Fruit fly (Drosophila melanogaster) whole organism, prepupa: Measurements from ENCODE around the gene CG8064.
A peak's percentile ranks its signal among the peaks of the same experiment; 100 is the strongest.

Source experiments
- Blimp-1 ChIP-seq: fragments of 200-800 bp; sonication (Bioruptor generic); optimal IDR thresholded peaks from 3 replicates; lab custom pipeline; 2017; ENCODE audit warnings: missing biosample characterization, missing genetic modification characterization, mild to moderate bottlenecking, moderate library complexity, missing genetic modification reagents
- CG10631 ChIP-seq: fragments of 200-800 bp; sonication (Bioruptor generic); optimal IDR thresholded peaks from 2 replicates; lab custom pipeline; 2016; ENCODE audit warnings: missing biosample characterization, missing genetic modification characterization
- CG10669 ChIP-seq: fragments of 200-800 bp; sonication (Bioruptor generic); optimal IDR thresholded peaks from 3 replicates; lab custom pipeline; 2018; ENCODE audit warnings: missing biosample characterization, mild to moderate bottlenecking, missing genetic modification characterization, moderate library complexity
- CG11294 ChIP-seq: fragments of 200-800 bp; sonication (Bioruptor generic); IDR thresholded peaks from 2 replicates; pipeline ENCODE4 v1.3.6; 2022; ENCODE audit warnings: missing biosample characterization, missing genetic modification characterization
- CG11902 ChIP-seq: fragments of 200-800 bp; sonication (Bioruptor generic); optimal IDR thresholded peaks from 3 replicates; lab custom pipeline; 2016; ENCODE audit warnings: missing biosample characterization, missing genetic modification characterization
- CG15336 ChIP-seq: fragments of 200-800 bp; sonication (Bioruptor generic); IDR thresholded peaks from 2 replicates; pipeline ENCODE4 v1.3.6; 2022; ENCODE audit warnings: missing biosample characterization, missing genetic modification characterization
- CG1621 ChIP-seq: fragments of 200-800 bp; sonication (Bioruptor generic); optimal IDR thresholded peaks from 3 replicates; lab custom pipeline; 2018; ENCODE audit warnings: missing biosample characterization, mild to moderate bottlenecking, missing genetic modification characterization
- CG3032 ChIP-seq: fragments of 200-800 bp; optimal IDR thresholded peaks from 2 replicates; lab custom pipeline; 2019; ENCODE audit warnings: missing biosample characterization, mild to moderate bottlenecking, missing genetic modification characterization, moderate library complexity
- CG31627 ChIP-seq: fragments of 200-800 bp; sonication (Bioruptor generic); optimal IDR thresholded peaks from 3 replicates; lab custom pipeline; 2016; ENCODE audit warnings: missing biosample characterization, missing genetic modification characterization
- CG34406 ChIP-seq: fragments of 200-800 bp; sonication (Bioruptor generic); optimal IDR thresholded peaks from 3 replicates; lab custom pipeline; 2016; ENCODE audit warnings: missing biosample characterization, missing genetic modification characterization
- CG3919 ChIP-seq: fragments of 200-800 bp; sonication (Bioruptor generic); optimal IDR thresholded peaks from 3 replicates; lab custom pipeline; 2016; ENCODE audit warnings: missing biosample characterization, missing genetic modification characterization
- CG4318 ChIP-seq: fragments of 200-800 bp; sonication (Bioruptor generic); optimal IDR thresholded peaks from 3 replicates; lab custom pipeline; 2017; ENCODE audit warnings: missing biosample characterization, mild to moderate bottlenecking, missing genetic modification characterization
- CG6163 ChIP-seq: fragments of 200-800 bp; sonication (Bioruptor generic); IDR thresholded peaks from 3 replicates; pipeline ENCODE4 v1.3.6; 2022; ENCODE audit warnings: missing biosample characterization, missing genetic modification characterization
- CG6808 ChIP-seq: fragments of 200-800 bp; sonication (Bioruptor generic); optimal IDR thresholded peaks from 3 replicates; lab custom pipeline; 2017; ENCODE audit warnings: missing biosample characterization, missing genetic modification characterization, mild to moderate bottlenecking, moderate library complexity, missing genetic modification reagents
- CG6854 ChIP-seq: fragments of 200-800 bp; sonication (Bioruptor generic); optimal IDR thresholded peaks from 2 replicates; lab custom pipeline; 2017; ENCODE audit warnings: missing biosample characterization, mild to moderate bottlenecking, missing genetic modification characterization
- CG7368 ChIP-seq: fragments of 200-800 bp; sonication (Bioruptor generic); optimal IDR thresholded peaks from 3 replicates; lab custom pipeline; 2016; ENCODE audit warnings: missing biosample characterization, missing genetic modification characterization
- CG8119 ChIP-seq: fragments of 200-800 bp; sonication (Bioruptor generic); IDR thresholded peaks from 3 replicates; pipeline ENCODE4 v1.3.6; 2022; ENCODE audit warnings: missing biosample characterization, missing genetic modification characterization
- CG8632 ChIP-seq: fragments of 200-800 bp; sonication (Bioruptor generic); optimal IDR thresholded peaks from 3 replicates; lab custom pipeline; 2016; ENCODE audit warnings: missing biosample characterization, missing genetic modification characterization
- Eip75B ChIP-seq: fragments of 200-800 bp; sonication (Bioruptor generic); optimal IDR thresholded peaks from 3 replicates; lab custom pipeline; 2016; ENCODE audit warnings: missing biosample characterization, missing genetic modification characterization
- Eip78C ChIP-seq: fragments of 200-800 bp; sonication (Bioruptor generic); peaks from one replicate; lab custom pipeline; 2016; ENCODE audit warnings: missing biosample characterization, missing genetic modification characterization
- Eip93F ChIP-seq: fragments of 200-800 bp; sonication (Bioruptor generic); optimal IDR thresholded peaks from 2 replicates; lab custom pipeline; 2016; ENCODE audit warnings: missing biosample characterization, mild to moderate bottlenecking, missing genetic modification characterization
- Ets21C ChIP-seq: fragments of 200-800 bp; sonication (Bioruptor generic); optimal IDR thresholded peaks from 3 replicates; lab custom pipeline; 2016; ENCODE audit warnings: missing biosample characterization, missing genetic modification characterization
- Ets96B ChIP-seq: fragments of 200-800 bp; optimal IDR thresholded peaks from 2 replicates; lab custom pipeline; 2019; ENCODE audit warnings: missing biosample characterization, mild to moderate bottlenecking, missing genetic modification characterization, moderate library complexity
- Hr38 ChIP-seq: sonication (Bioruptor generic); optimal IDR thresholded peaks from 2 replicates; lab custom pipeline; 2016; ENCODE audit warnings: missing biosample characterization, missing genetic modification characterization
- Hr39 ChIP-seq: fragments of 200-800 bp; sonication (Bioruptor generic); optimal IDR thresholded peaks from 2 replicates; lab custom pipeline; 2016; ENCODE audit warnings: missing biosample characterization, missing genetic modification characterization
- Hr4 ChIP-seq: fragments of 200-800 bp; sonication (Bioruptor generic); optimal IDR thresholded peaks from 3 replicates; lab custom pipeline; 2016; ENCODE audit warnings: missing biosample characterization, missing genetic modification characterization
- Lpt ChIP-seq: fragments of 200-800 bp; sonication (Bioruptor generic); optimal IDR thresholded peaks from 3 replicates; lab custom pipeline; 2016; ENCODE audit warnings: missing biosample characterization, missing genetic modification characterization
- Met ChIP-seq: fragments of 200-800 bp; sonication (Bioruptor generic); optimal IDR thresholded peaks from 3 replicates; lab custom pipeline; 2016; ENCODE audit warnings: missing biosample characterization, missing genetic modification characterization
- OdsH ChIP-seq: fragments of 200-800 bp; sonication (Bioruptor generic); optimal IDR thresholded peaks from 3 replicates; lab custom pipeline; 2016; ENCODE audit warnings: missing biosample characterization, missing genetic modification characterization
- Sox102F ChIP-seq: fragments of 200-800 bp; sonication (Bioruptor generic); optimal IDR thresholded peaks from 2 replicates; lab custom pipeline; 2016; ENCODE audit warnings: missing biosample characterization, mild to moderate bottlenecking, missing genetic modification characterization
- Sox14 ChIP-seq: fragments of 200-800 bp; sonication (Bioruptor generic); optimal IDR thresholded peaks from 3 replicates; lab custom pipeline; 2016; ENCODE audit warnings: missing biosample characterization, missing genetic modification characterization
- Sox15 ChIP-seq: fragments of 200-800 bp; sonication (Bioruptor generic); optimal IDR thresholded peaks from 3 replicates; lab custom pipeline; 2016; ENCODE audit warnings: missing biosample characterization, missing genetic modification characterization
- achi ChIP-seq: fragments of 200-800 bp; sonication (Bioruptor generic); optimal IDR thresholded peaks from 3 replicates; lab custom pipeline; 2016; ENCODE audit warnings: missing biosample characterization, missing genetic modification characterization
- acj6 ChIP-seq: fragments of 200-800 bp; sonication (Bioruptor generic); optimal IDR thresholded peaks from 3 replicates; lab custom pipeline; 2016; ENCODE audit warnings: missing biosample characterization, missing genetic modification characterization
- cyc ChIP-seq: fragments of 200-800 bp; sonication (Bioruptor generic); optimal IDR thresholded peaks from 3 replicates; lab custom pipeline; 2016; ENCODE audit warnings: missing biosample characterization, missing genetic modification characterization
- dac ChIP-seq: fragments of 200-800 bp; sonication (Bioruptor generic); optimal IDR thresholded peaks from 2 replicates; lab custom pipeline; 2017; ENCODE audit warnings: missing biosample characterization, mild to moderate bottlenecking, missing genetic modification characterization
- dsx ChIP-seq: fragments of 200-800 bp; optimal IDR thresholded peaks from 3 replicates; lab custom pipeline; 2019; ENCODE audit warnings: missing biosample characterization, mild to moderate bottlenecking, missing genetic modification characterization, moderate library complexity; ENCODE audit not compliant: poor library complexity, severe bottlenecking
- esn ChIP-seq: fragments of 200-800 bp; sonication (Bioruptor generic); optimal IDR thresholded peaks from 2 replicates; lab custom pipeline; 2016; ENCODE audit warnings: missing biosample characterization, mild to moderate bottlenecking, missing genetic modification characterization, moderate library complexity
- fd85E ChIP-seq: fragments of 200-800 bp; sonication (Bioruptor generic); optimal IDR thresholded peaks from 3 replicates; lab custom pipeline; 2016; ENCODE audit warnings: missing biosample characterization, missing genetic modification characterization
- fkh ChIP-seq: fragments of 200-800 bp; sonication (Bioruptor generic); optimal IDR thresholded peaks from 3 replicates; lab custom pipeline; 2017; ENCODE audit warnings: missing biosample characterization, mild to moderate bottlenecking, missing genetic modification characterization, moderate library complexity
- lz ChIP-seq: fragments of 200-800 bp; sonication (Bioruptor generic); optimal IDR thresholded peaks from 3 replicates; lab custom pipeline; 2016; ENCODE audit warnings: missing biosample characterization, missing genetic modification characterization
- salr ChIP-seq, 2 experiments: fragments of 200-800 bp; sonication (Bioruptor generic); optimal IDR thresholded peaks; 3 replicates each; lab custom pipeline; 2016 to 2018; ENCODE audit warnings: missing biosample characterization in 2 of 2, missing genetic modification characterization in 2 of 2, mild to moderate bottlenecking in 1 of 2
- spab ChIP-seq: fragments of 200-800 bp; sonication (Bioruptor generic); optimal IDR thresholded peaks from 2 replicates; lab custom pipeline; 2017; ENCODE audit warnings: missing biosample characterization, mild to moderate bottlenecking, missing genetic modification characterization, missing genetic modification reagents
- ss ChIP-seq, 2 experiments: fragments of 200-800 bp; sonication (Bioruptor generic); optimal IDR thresholded peaks; 2 replicates in 1 of 2; 3 replicates in 1 of 2; lab custom pipeline; 2017 to 2018; ENCODE audit warnings: mild to moderate bottlenecking in 2 of 2, missing biosample characterization in 2 of 2, missing genetic modification characterization in 2 of 2, moderate library complexity in 1 of 2
- topi ChIP-seq: fragments of 200-800 bp; sonication (Bioruptor generic); optimal IDR thresholded peaks from 3 replicates; lab custom pipeline; 2016; ENCODE audit warnings: missing biosample characterization, missing genetic modification characterization

The CG8064 gene

dm6 chr3R:18274328-18275098 lies 8.9 kb upstream of the CG8064 start, which contains the start of the genes Vps39 and eIF1A:
Gene Vps39 (minus strand): TSS chr3R:18274446.
Gene eIF1A (plus strand): TSS chr3R:18274665.
- TF ChIP-seq CG1621 (tag; lab: Kevin White, UChicago), result no peak
- no peak for TF ChIP-seq CG10669 (GFP tag; lab: Kevin White, UChicago)
- TF ChIP-seq cyc (GFP tag; lab: Kevin White, UChicago), result peak; percentile 32
- TF ChIP-seq Sox14 (GFP tag; lab: Kevin White, UChicago), result peak; percentile 17
- peak; percentile 17 for TF ChIP-seq CG31627 (GFP tag; lab: Kevin White, UChicago)
- TF ChIP-seq Eip93F (GFP tag; lab: Kevin White, UChicago), result peak; percentile 42
- peak; percentile 42 for TF ChIP-seq Hr4 (GFP tag; lab: Kevin White, UChicago)
- no peak for TF ChIP-seq dsx (GFP tag; lab: Kevin White, UChicago)
- no peak for TF ChIP-seq dac (GFP tag; lab: Kevin White, UChicago)
- no peak for TF ChIP-seq CG34406 (GFP tag; lab: Kevin White, UChicago)
- peak; percentile 29 for TF ChIP-seq esn (GFP tag; lab: Kevin White, UChicago)
- TF ChIP-seq Met, result no peak
- no peak for TF ChIP-seq salr (GFP tag; optimal IDR thresholded peaks at IDR 0.05; lab: Kevin White, UChicago)
- TF ChIP-seq lz (GFP tag; lab: Kevin White, UChicago), result peak; percentile 36
- TF ChIP-seq acj6 (GFP tag; lab: Kevin White, UChicago), result peak; percentile 30
- 0 out of 3 replicates have a peak, but pooled peaks have one; percentile 10 for TF ChIP-seq CG6163
- TF ChIP-seq, all 60 proteins: peak for 9

- no peak for TF ChIP-seq dsx (GFP tag; lab: Kevin White, UChicago)
- no peak for TF ChIP-seq Met
- TF ChIP-seq CG6854 (GFP tag; lab: Kevin White, UChicago), result peak; percentile 15
- TF ChIP-seq CG8632, result peak; percentile 11
- TF ChIP-seq Eip75B (GFP tag; lab: Kevin White, UChicago), result no peak
- no peak for TF ChIP-seq spab
- peak in 1 of 2 experiments; percentile 27 for TF ChIP-seq ss (GFP tag; optimal IDR thresholded peaks at IDR 0.05; lab: Kevin White, UChicago)
- TF ChIP-seq cyc (GFP tag; lab: Kevin White, UChicago), result no peak
- no peak for TF ChIP-seq Hr4 (GFP tag; lab: Kevin White, UChicago)
- TF ChIP-seq CG10631, result no peak
- no peak for TF ChIP-seq salr (GFP tag; optimal IDR thresholded peaks at IDR 0.05; lab: Kevin White, UChicago)
- no peak for TF ChIP-seq CG11902 (GFP tag; lab: Kevin White, UChicago)
- no peak for TF ChIP-seq CG4318 (GFP tag; lab: Kevin White, UChicago)
- TF ChIP-seq CG34406 (GFP tag; lab: Kevin White, UChicago), result peak; percentile 63
- TF ChIP-seq esn (GFP tag; lab: Kevin White, UChicago), result peak; percentile 20
- peak; percentile 48 for TF ChIP-seq CG6163
- no peak for TF ChIP-seq CG7368 (GFP tag; lab: Kevin White, UChicago)
- TF ChIP-seq Ets21C (GFP tag; lab: Kevin White, UChicago), result no peak
- no peak for TF ChIP-seq Blimp-1 (GFP tag; lab: Kevin White, UChicago)
- TF ChIP-seq Ets96B (tag; lab: Kevin White, UChicago), result peak; percentile 26
- no peak for TF ChIP-seq Hr39 (GFP tag; lab: Kevin White, UChicago)
- no peak for TF ChIP-seq Hr38 (GFP tag; lab: Kevin White, UChicago)
- TF ChIP-seq OdsH (GFP tag; lab: Kevin White, UChicago), result no peak
- no peak for TF ChIP-seq fkh (GFP tag; lab: Kevin White, UChicago)
- peak; percentile 75 for TF ChIP-seq CG15336 (GFP tag; lab: Robert Waterston, UW)
- no peak for TF ChIP-seq CG3032 (tag; lab: Kevin White, UChicago)
- TF ChIP-seq CG8119 (GFP tag; lab: Robert Waterston, UW), result peak; percentile 70; the same call in 2 of the 3 replicates
- no peak for TF ChIP-seq Lpt
- peak; percentile 36 for TF ChIP-seq Eip78C
- TF ChIP-seq CG3919 (GFP tag; lab: Kevin White, UChicago), result no peak
- no peak for TF ChIP-seq topi
- no peak for TF ChIP-seq achi (GFP tag; lab: Kevin White, UChicago)
- no peak for TF ChIP-seq fd85E (GFP tag; lab: Kevin White, UChicago)
- no peak for TF ChIP-seq CG6808
- peak; percentile 2 for TF ChIP-seq lz (GFP tag; lab: Kevin White, UChicago)
- no peak for TF ChIP-seq Sox15 (GFP tag; lab: Kevin White, UChicago)
- no peak for TF ChIP-seq CG1621 (tag; lab: Kevin White, UChicago)
- no peak for TF ChIP-seq Sox102F (GFP tag; lab: Kevin White, UChicago)
- no peak for TF ChIP-seq CG11294 (GFP tag; lab: Robert Waterston, UW)
These were observed 8.2 kb upstream of the CG8064 start for dm6 chr3R:18275113-18275782.
